Fruit fly (Drosophila melanogaster) whole organism, embryonic: ENCODE data around the gene Nup37.

Experiments used
- ATbp ChIP-seq: fragments of 200-800 bp; sonication (Bioruptor generic); optimal IDR thresholded peaks from 2 replicates; lab custom pipeline; 2017; ENCODE audit warnings: missing biosample characterization, mild to moderate bottlenecking, missing genetic modification characterization, missing genetic modification reagents
- Abd-B ChIP-seq: fragments of 200-800 bp; sonication (Bioruptor generic); optimal IDR thresholded peaks from 2 replicates; lab custom pipeline; 2018; ENCODE audit warnings: missing biosample characterization, mild to moderate bottlenecking, missing genetic modification characterization, moderate library complexity
- B-H2 ChIP-seq: fragments of 200-800 bp; sonication (Bioruptor generic); optimal IDR thresholded peaks from 2 replicates; lab custom pipeline; 2018; ENCODE audit warnings: missing biosample characterization, mild to moderate bottlenecking, missing genetic modification characterization
- BEAF-32 ChIP-seq: fragments of 200-800 bp; sonication (Bioruptor generic); optimal IDR thresholded peaks from 3 replicates; lab custom pipeline; 2017; ENCODE audit warnings: missing biosample characterization, missing genetic modification characterization, mild to moderate bottlenecking, moderate library complexity, missing genetic modification reagents
- CG10431 ChIP-seq: fragments of 200-800 bp; sonication (Bioruptor generic); optimal IDR thresholded peaks from 3 replicates; lab custom pipeline; 2018; ENCODE audit warnings: missing biosample characterization, mild to moderate bottlenecking, missing genetic modification characterization
- CG12299 ChIP-seq: fragments of 200-800 bp; sonication (Bioruptor generic); optimal IDR thresholded peaks from 2 replicates; lab custom pipeline; 2018; ENCODE audit warnings: missing biosample characterization, mild to moderate bottlenecking, missing genetic modification characterization
- CG13775 ChIP-seq: fragments of 200-800 bp; sonication (Bioruptor generic); optimal IDR thresholded peaks from 3 replicates; lab custom pipeline; 2017; ENCODE audit warnings: missing biosample characterization, mild to moderate bottlenecking, missing genetic modification characterization
- CG14965 ChIP-seq: fragments of 200-800 bp; sonication (Bioruptor generic); optimal IDR thresholded peaks from 2 replicates; lab custom pipeline; 2016; ENCODE audit warnings: missing biosample characterization, missing genetic modification characterization, borderline replicate concordance
- CG1603 ChIP-seq: fragments of 200-800 bp; sonication (Bioruptor generic); optimal IDR thresholded peaks from 2 replicates; lab custom pipeline; 2019; ENCODE audit warnings: missing biosample characterization, mild to moderate bottlenecking, missing genetic modification characterization, moderate library complexity
- CG17328 ChIP-seq: fragments of 200-800 bp; sonication (Bioruptor generic); IDR thresholded peaks from 2 replicates; pipeline ENCODE4 v1.3.6; 2022; ENCODE audit warnings: missing biosample characterization, missing genetic modification characterization
- CG2199 ChIP-seq: fragments of 200-800 bp; sonication (Bioruptor generic); IDR thresholded peaks from 3 replicates; pipeline ENCODE4 v1.3.6; 2022; ENCODE audit warnings: missing biosample characterization, missing genetic modification characterization
- CG33557 ChIP-seq: fragments of 200-800 bp; sonication (Bioruptor generic); optimal IDR thresholded peaks from 2 replicates; lab custom pipeline; 2019; ENCODE audit warnings: missing biosample characterization, mild to moderate bottlenecking, missing genetic modification characterization, moderate library complexity
- CG3407 ChIP-seq: fragments of 200-800 bp; sonication (Bioruptor generic); optimal IDR thresholded peaks from 2 replicates; lab custom pipeline; 2018; ENCODE audit warnings: missing biosample characterization, mild to moderate bottlenecking, missing genetic modification characterization
- CG34422 ChIP-seq: fragments of 200-800 bp; sonication (Bioruptor generic); IDR thresholded peaks from 3 replicates; pipeline ENCODE4 v1.3.6; 2022; ENCODE audit warnings: missing biosample characterization, missing genetic modification characterization
- CG3847 ChIP-seq: fragments of 200-800 bp; sonication (Bioruptor generic); IDR thresholded peaks from 2 replicates; pipeline ENCODE4 v1.3.6; 2022; ENCODE audit warnings: missing biosample characterization, missing genetic modification characterization
- CG42726 ChIP-seq: fragments of 200-800 bp; sonication (Bioruptor generic); IDR thresholded peaks from 2 replicates; pipeline ENCODE4 v1.3.6; 2022; ENCODE audit warnings: missing biosample characterization, missing genetic modification characterization; ENCODE audit not compliant: partially characterized antibody
- CG4730 ChIP-seq: fragments of 200-800 bp; sonication (Bioruptor generic); IDR thresholded peaks from 2 replicates; pipeline ENCODE4 v1.3.6; 2022; ENCODE audit warnings: missing biosample characterization, missing genetic modification characterization
- CG7928 ChIP-seq: fragments of 200-800 bp; sonication (Bioruptor generic); optimal IDR thresholded peaks from 2 replicates; lab custom pipeline; 2017; ENCODE audit warnings: missing biosample characterization, mild to moderate bottlenecking, missing genetic modification characterization
- CG9876 ChIP-seq: fragments of 200-800 bp; sonication (Bioruptor generic); optimal IDR thresholded peaks from 2 replicates; lab custom pipeline; 2016; ENCODE audit warnings: missing biosample characterization, missing genetic modification characterization
- Dad ChIP-seq: fragments of 200-800 bp; sonication (Bioruptor generic); optimal IDR thresholded peaks from 3 replicates; lab custom pipeline; 2016; ENCODE audit warnings: missing biosample characterization, missing genetic modification characterization
- Deaf1 ChIP-seq: fragments of 200-800 bp; optimal IDR thresholded peaks from 3 replicates; lab custom pipeline; 2019; ENCODE audit warnings: missing biosample characterization, mild to moderate bottlenecking, missing genetic modification characterization, moderate library complexity
- Dip3 ChIP-seq: fragments of 200-800 bp; sonication (Bioruptor generic); optimal IDR thresholded peaks from 3 replicates; lab custom pipeline; 2016; ENCODE audit warnings: missing biosample characterization, missing genetic modification characterization
- Dll ChIP-seq: fragments of 200-800 bp; sonication (Bioruptor generic); IDR thresholded peaks from 4 replicates; pipeline ENCODE4 v1.3.6; 2022; ENCODE audit warnings: missing biosample characterization, missing genetic modification characterization; ENCODE audit not compliant: partially characterized antibody
- E2f1 ChIP-seq: fragments of 200-800 bp; sonication (Bioruptor generic); IDR thresholded peaks from 2 replicates; pipeline ENCODE4 v1.3.6; 2022; ENCODE audit warnings: missing biosample characterization, missing genetic modification characterization
- E2f2 ChIP-seq: fragments of 200-800 bp; sonication (Bioruptor generic); IDR thresholded peaks from 2 replicates; pipeline ENCODE4 v1.3.6; 2022; ENCODE audit warnings: missing biosample characterization, missing genetic modification characterization
- Kr ChIP-seq: fragments of 200-800 bp; sonication (Bioruptor generic); optimal IDR thresholded peaks from 2 replicates; lab custom pipeline; 2017; ENCODE audit warnings: missing biosample characterization, mild to moderate bottlenecking, missing genetic modification characterization
- Meics ChIP-seq: fragments of 200-800 bp; sonication (Bioruptor generic); optimal IDR thresholded peaks from 2 replicates; lab custom pipeline; 2017; ENCODE audit warnings: missing biosample characterization, mild to moderate bottlenecking, missing genetic modification characterization
- NfI ChIP-seq: fragments of 200-800 bp; sonication (Bioruptor generic); optimal IDR thresholded peaks from 3 replicates; lab custom pipeline; 2018; ENCODE audit warnings: missing biosample characterization, mild to moderate bottlenecking, missing genetic modification characterization, moderate library complexity
- Taf1 ChIP-seq: fragments of 200-800 bp; sonication (Bioruptor generic); IDR thresholded peaks from 2 replicates; pipeline ENCODE4 v1.3.6; 2022; ENCODE audit warnings: missing biosample characterization, missing genetic modification characterization
- Tbp ChIP-seq: fragments of >200 bp; optimal IDR thresholded peaks from 2 replicates; lab custom pipeline; 2018; ENCODE audit warnings: missing biosample characterization, missing genetic modification characterization
- chif ChIP-seq, 2 experiments: fragments of 200-800 bp; sonication (Bioruptor generic); optimal IDR thresholded peaks; 3 replicates each; lab custom pipeline; 2016; ENCODE audit warnings: missing biosample characterization in 2 of 2, missing genetic modification characterization in 2 of 2
- dati ChIP-seq: fragments of 200-800 bp; sonication (Bioruptor generic); IDR thresholded peaks from 2 replicates; pipeline ENCODE4 v1.3.6; 2022; ENCODE audit warnings: missing biosample characterization, missing genetic modification characterization
- dmrt99B ChIP-seq: fragments of 200-800 bp; sonication (Bioruptor generic); optimal IDR thresholded peaks from 2 replicates; lab custom pipeline; 2018; ENCODE audit warnings: missing biosample characterization, mild to moderate bottlenecking, missing genetic modification characterization, moderate library complexity
- ems ChIP-seq: fragments of 200-800 bp; sonication (Bioruptor generic); optimal IDR thresholded peaks from 3 replicates; lab custom pipeline; 2016; ENCODE audit warnings: missing biosample characterization, missing genetic modification characterization
- eyg ChIP-seq: fragments of 200-800 bp; sonication (Bioruptor generic); optimal IDR thresholded peaks from 3 replicates; lab custom pipeline; 2016; ENCODE audit warnings: missing biosample characterization, missing genetic modification characterization
- fd3F ChIP-seq: fragments of 200-800 bp; sonication (Bioruptor generic); optimal IDR thresholded peaks from 2 replicates; lab custom pipeline; 2018; ENCODE audit warnings: missing biosample characterization, mild to moderate bottlenecking, missing genetic modification characterization, moderate library complexity
- fru ChIP-seq: fragments of >200 bp; optimal IDR thresholded peaks from 2 replicates; lab custom pipeline; 2017
- gcm2 ChIP-seq: fragments of 200-800 bp; sonication (Bioruptor generic); optimal IDR thresholded peaks from 2 replicates; lab custom pipeline; 2016; ENCODE audit warnings: missing biosample characterization, missing genetic modification characterization
- gsb ChIP-seq: fragments of 200-800 bp; sonication (Bioruptor generic); IDR thresholded peaks from 2 replicates; pipeline ENCODE4 v1.3.6; 2022; ENCODE audit warnings: missing biosample characterization, missing genetic modification characterization
- ham ChIP-seq: fragments of 200-800 bp; sonication (Bioruptor generic); IDR thresholded peaks from 2 replicates; pipeline ENCODE4 v1.3.6; 2022; ENCODE audit warnings: missing biosample characterization, missing genetic modification characterization
- mirr ChIP-seq: fragments of 200-800 bp; sonication (Bioruptor generic); optimal IDR thresholded peaks from 3 replicates; lab custom pipeline; 2018; ENCODE audit warnings: missing biosample characterization, mild to moderate bottlenecking, missing genetic modification characterization
- nmo ChIP-seq: fragments of 200-800 bp; sonication (Bioruptor generic); optimal IDR thresholded peaks from 2 replicates; lab custom pipeline; 2018; ENCODE audit warnings: missing biosample characterization, mild to moderate bottlenecking, missing genetic modification characterization, moderate library complexity
- oc ChIP-seq: fragments of 200-800 bp; sonication (Bioruptor generic); optimal IDR thresholded peaks from 2 replicates; lab custom pipeline; 2018; ENCODE audit warnings: missing biosample characterization, mild to moderate bottlenecking, missing genetic modification characterization, moderate library complexity
- odd ChIP-seq: fragments of 200-800 bp; sonication (Bioruptor generic); optimal IDR thresholded peaks from 2 replicates; lab custom pipeline; 2017; ENCODE audit warnings: missing biosample characterization, mild to moderate bottlenecking, missing genetic modification characterization
- pho ChIP-seq: fragments of 200-800 bp; sonication (Bioruptor generic); optimal IDR thresholded peaks from 2 replicates; lab custom pipeline; 2016; ENCODE audit warnings: missing biosample characterization, missing genetic modification characterization
- prd ChIP-seq, 3 experiments: fragments of >200 bp in 2 of 3; fragments of 200-800 bp in 1 of 3; sonication (Bioruptor generic) in 1 of 3; optimal IDR thresholded peaks in 2 of 3; IDR thresholded peaks in 1 of 3; 2 replicates in 2 of 3; 3 replicates in 1 of 3; pipeline versions ENCODE4 v1.3.6 to Lab custom; 2017 to 2022; ENCODE audit warnings: missing biosample characterization in 1 of 3, missing genetic modification characterization in 1 of 3
- sima ChIP-seq: fragments of 200-800 bp; sonication (Bioruptor generic); optimal IDR thresholded peaks from 2 replicates; lab custom pipeline; 2016; ENCODE audit warnings: missing biosample characterization, missing genetic modification characterization
- sob ChIP-seq: fragments of 200-800 bp; sonication (Bioruptor generic); IDR thresholded peaks from 2 replicates; pipeline ENCODE4 v1.3.6; 2022; ENCODE audit warnings: missing biosample characterization, missing genetic modification characterization
- sqz ChIP-seq: fragments of 200-800 bp; sonication (Bioruptor generic); optimal IDR thresholded peaks from 3 replicates; lab custom pipeline; 2018; ENCODE audit warnings: missing biosample characterization, mild to moderate bottlenecking, missing genetic modification characterization
- tin ChIP-seq: fragments of 200-800 bp; sonication (Bioruptor generic); optimal IDR thresholded peaks from 3 replicates; lab custom pipeline; 2016; ENCODE audit warnings: missing biosample characterization, missing genetic modification characterization

Nup37 gene

DNA sequence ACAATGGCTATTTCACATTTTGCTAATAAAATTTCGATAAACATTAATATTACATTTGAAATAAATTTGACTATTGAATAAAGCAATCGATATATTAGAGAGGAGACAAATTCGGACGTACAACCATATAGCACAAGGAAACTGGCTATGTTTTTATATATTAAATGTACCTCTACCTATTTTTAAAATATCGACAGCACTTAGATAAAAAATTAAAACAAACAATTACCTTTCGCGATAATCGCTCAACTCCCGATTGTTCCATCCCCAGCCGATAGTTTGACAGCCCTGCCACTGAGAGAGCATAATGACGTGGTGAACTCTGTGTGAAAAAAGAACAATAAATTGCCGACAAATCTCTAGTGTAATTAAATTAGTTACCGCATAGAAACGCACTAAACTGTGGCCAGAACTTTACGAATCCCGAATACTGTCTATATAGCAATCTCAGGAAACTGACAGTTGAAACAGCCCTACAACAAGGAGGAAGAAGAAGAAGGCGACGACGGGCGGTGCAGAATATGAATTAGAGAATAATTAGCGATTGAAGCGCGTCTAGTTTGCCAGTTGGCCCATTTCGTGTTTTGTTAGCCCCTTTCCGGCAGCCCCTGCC is 11.3 kb downstream of the Nup37 start, which contains the start of gene CG11857 (continued):
- TF ChIP-seq fru, result no peak
- peak; percentile 99 for TF ChIP-seq tin
- TF ChIP-seq mirr (GFP tag; lab: Kevin White, UChicago), result peak; percentile 95
- peak; percentile 89 for TF ChIP-seq odd
- TF ChIP-seq E2f2, result peak; percentile 90
- peak; percentile 100 for TF ChIP-seq sob
- peak; percentile 100 for TF ChIP-seq CG34422 (GFP tag; lab: Robert Waterston, UW)
- TF ChIP-seq sqz (GFP tag; lab: Kevin White, UChicago), result no peak
- TF ChIP-seq CG9876 (GFP tag; lab: Kevin White, UChicago), result peak; percentile 96
- peak; percentile 97 for TF ChIP-seq Dip3 (GFP tag; lab: Kevin White, UChicago)
- peak; percentile 99 for TF ChIP-seq CG17328 (GFP tag; lab: Robert Waterston, UW)
- TF ChIP-seq chif (GFP tag; optimal IDR thresholded peaks at IDR 0.05; lab: Kevin White, UChicago), result peak; percentile 97 to 98
- TF ChIP-seq CG33557 (GFP tag; lab: Kevin White, UChicago), result peak; percentile 96
- peak; percentile 94 for TF ChIP-seq CG3407 (GFP tag; lab: Kevin White, UChicago)
- TF ChIP-seq Taf1 (GFP tag; lab: Robert Waterston, UW), result peak; percentile 97
- peak; percentile 94 for TF ChIP-seq eyg
- peak; percentile 82 for TF ChIP-seq CG10431
- TF ChIP-seq CG1603, result peak; percentile 97
- peak; percentile 92 for TF ChIP-seq ATbp (GFP tag; lab: Kevin White, UChicago)
- peak; percentile 98 for TF ChIP-seq CG13775 (GFP tag; lab: Kevin White, UChicago)
- peak; percentile 99 for TF ChIP-seq CG4730 (GFP tag; lab: Robert Waterston, UW)
- peak; percentile 98 for TF ChIP-seq pho (GFP tag; lab: Kevin White, UChicago)
- TF ChIP-seq nmo (GFP tag; lab: Kevin White, UChicago), result peak; percentile 99
- TF ChIP-seq Tbp (GFP tag; lab: Kevin White, UChicago), result no peak
- TF ChIP-seq CG3847 (GFP tag; lab: Robert Waterston, UW), result peak; percentile 99
- TF ChIP-seq CG14965 (GFP tag; lab: Kevin White, UChicago), result peak; percentile 55
- TF ChIP-seq CG42726, result peak; percentile 98
- TF ChIP-seq Kr, result peak; percentile 21
- peak; percentile 95 for TF ChIP-seq dati
- peak; percentile 96 for TF ChIP-seq dmrt99B (tag; lab: Kevin White, UChicago)
- TF ChIP-seq Dll (GFP tag; lab: Robert Waterston, UW), result peak; percentile 100
- TF ChIP-seq Dad (GFP tag; lab: Kevin White, UChicago), result peak; percentile 97
- peak; percentile 99 for TF ChIP-seq Abd-B
- TF ChIP-seq BEAF-32, result peak; percentile 100
- peak; percentile 98 for TF ChIP-seq NfI (GFP tag; lab: Kevin White, UChicago)
- TF ChIP-seq E2f1, result peak; percentile 99
- peak; percentile 98 for TF ChIP-seq fd3F (GFP tag; lab: Kevin White, UChicago)
- TF ChIP-seq Meics (GFP tag; lab: Kevin White, UChicago), result peak; percentile 96
- peak; percentile 99 for TF ChIP-seq CG2199
- no peak for TF ChIP-seq prd (optimal IDR thresholded peaks at IDR 0.05; lab: Kevin White, UChicago)
- TF ChIP-seq prd (GFP tag; IDR thresholded peaks at IDR 0.05; lab: Robert Waterston, UW), result peak; percentile 100
- TF ChIP-seq CG12299 (tag; lab: Kevin White, UChicago), result peak; percentile 95
- peak; percentile 94 for TF ChIP-seq oc (tag; lab: Kevin White, UChicago)
- TF ChIP-seq ems (GFP tag; lab: Kevin White, UChicago), result peak; percentile 98
- peak; percentile 90 for TF ChIP-seq sima
- peak; percentile 88 for TF ChIP-seq gcm2 (GFP tag; lab: Kevin White, UChicago)
- peak; percentile 98 for TF ChIP-seq B-H2
- peak; percentile 96 for TF ChIP-seq ham (GFP tag; lab: Robert Waterston, UW)
- peak; percentile 98 for TF ChIP-seq CG7928 (GFP tag; lab: Kevin White, UChicago)
- peak; percentile 79 for TF ChIP-seq Deaf1 (tag; lab: Kevin White, UChicago)
- peak; percentile 97 for TF ChIP-seq gsb (GFP tag; lab: Robert Waterston, UW)
